Fruit fly (Drosophila melanogaster): ENCODE results near the gene Ets65A.

- TF ChIP-seq CG8478 (optimal IDR thresholded peaks at IDR 0.05) = no peak
- no peak for TF ChIP-seq psq (optimal IDR thresholded peaks at IDR 0.05)
- no peak for TF ChIP-seq usp (GFP tag; optimal IDR thresholded peaks at IDR 0.05)
- no peak for TF ChIP-seq pan (optimal IDR thresholded peaks at IDR 0.05)
Measured at dm6 chr3L:6140771-6141472, 43.5 kb downstream of the Ets65A start.
